Fruit fly (Drosophila melanogaster) whole organism: ENCODE measurements around the gene Sem1.

ENCODE experiments used
- Dll ChIP-seq: fragments of >200 bp; optimal IDR thresholded peaks from 2 replicates; lab custom pipeline; 2017
- EcR ChIP-seq, 2 experiments: fragments of >200 bp; optimal IDR thresholded peaks; 2 replicates each; lab custom pipeline; 2017; ENCODE audit warnings: missing biosample characterization in 2 of 2, missing genetic modification characterization in 2 of 2, missing genetic modification reagents in 2 of 2
- pan ChIP-seq: fragments of >200 bp; optimal IDR thresholded peaks from 2 replicates; lab custom pipeline; 2017
- psq ChIP-seq: fragments of >200 bp; optimal IDR thresholded peaks from 2 replicates; lab custom pipeline; 2017
- usp ChIP-seq: fragments of >200 bp; optimal IDR thresholded peaks from 2 replicates; lab custom pipeline; 2017; ENCODE audit warnings: missing biosample characterization, missing genetic modification characterization, mixed read lengths

- no peak for TF ChIP-seq psq (lab: Kevin White, UChicago)
- TF ChIP-seq pan: no peak
- no peak for TF ChIP-seq Dll
- no peak for TF ChIP-seq usp
- no peak for TF ChIP-seq EcR (GFP tag; optimal IDR thresholded peaks at IDR 0.05; lab: Kevin White, UChicago)
Measured at dm6 chr2L:7033100-7033675, 30.6 kb upstream of the Sem1 start.
